Worm (Caenorhabditis elegans): Measurements from ENCODE around the gene arrd-6.
A peak's percentile ranks its signal among the peaks of the same experiment; 100 is the strongest.

Gene arrd-6

DNA sequence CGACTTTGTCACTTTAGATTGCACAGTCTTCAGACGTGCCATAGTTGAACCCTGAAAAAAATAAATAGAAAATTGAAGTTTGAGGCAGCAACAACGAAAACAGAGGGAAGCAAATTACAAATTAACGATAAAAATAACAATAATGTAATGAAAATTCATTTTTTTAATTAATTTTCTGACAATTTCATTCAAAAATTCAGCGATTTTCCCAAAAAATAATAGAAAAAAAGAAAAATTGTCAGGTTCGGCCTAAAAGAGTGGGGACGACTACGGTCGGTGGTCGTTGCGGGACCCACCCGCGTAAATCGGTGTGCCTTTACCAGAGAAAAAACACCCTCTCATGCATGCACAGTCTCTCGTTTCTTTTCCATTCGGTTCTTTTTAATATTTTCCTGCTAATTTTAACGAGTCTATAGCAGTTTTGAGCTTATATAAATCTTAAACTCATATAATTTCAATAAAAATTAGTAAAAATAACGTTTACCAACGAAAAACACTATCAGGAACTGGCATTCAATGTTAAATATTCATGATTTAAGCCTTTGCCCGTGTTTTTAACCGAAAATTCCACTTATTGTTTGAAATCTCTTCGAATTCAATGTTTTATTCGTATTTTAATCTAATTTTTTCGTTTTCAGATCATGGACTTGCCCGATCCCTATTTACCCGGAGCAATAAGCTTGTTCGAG lies 16.1 kb upstream of the arrd-6 start, which contains the start of the genes rps-9 and lsm-1 (continued):
- TF ChIP-seq zfp-2 (tag; optimal IDR thresholded peaks at IDR 0.05), result no peak
- TF ChIP-seq snpc-4 (tag; optimal IDR thresholded peaks at IDR 0.05), result no peak
- TF ChIP-seq nhr-237 (tag; optimal IDR thresholded peaks at IDR 0.05), result no peak
- no peak for TF ChIP-seq zip-11 (GFP tag; IDR thresholded peaks at IDR 0.05)
- no peak for TF ChIP-seq lin-15B (tag; optimal IDR thresholded peaks at IDR 0.05)
- TF ChIP-seq daf-12 (tag; optimal IDR thresholded peaks at IDR 0.05), result no peak
- TF ChIP-seq F10B5.3 (tag; optimal IDR thresholded peaks at IDR 0.05), result no peak
- TF ChIP-seq F37D6.2 (tag; optimal IDR thresholded peaks at IDR 0.05), result no peak
- no peak for TF ChIP-seq mdl-1 (tag; optimal IDR thresholded peaks at IDR 0.05)
- no peak for TF ChIP-seq ceh-32 (tag; optimal IDR thresholded peaks at IDR 0.05; ENCODE audit: poor library complexity)
- TF ChIP-seq R02D3.7 (tag; optimal IDR thresholded peaks at IDR 0.05), result no peak
- no peak for TF ChIP-seq lir-3 (tag; optimal IDR thresholded peaks at IDR 0.05)
- no peak for TF ChIP-seq F44E2.7 (GFP tag; IDR thresholded peaks at IDR 0.05)
- TF ChIP-seq madf-5 (GFP tag; IDR thresholded peaks at IDR 0.05), result no peak
- TF ChIP-seq mxl-3 (GFP tag; optimal IDR thresholded peaks at IDR 0.05), result no peak
- no peak for TF ChIP-seq egl-43 (GFP tag; IDR thresholded peaks at IDR 0.05)
- peak; percentile 23 for TF ChIP-seq aha-1 (tag)
- peak; percentile 70 for TF ChIP-seq lin-38 (GFP tag; IDR thresholded peaks at IDR 0.05)
- no peak for TF ChIP-seq sdz-12 (GFP tag; optimal IDR thresholded peaks at IDR 0.05)
- TF ChIP-seq zag-1 (tag; optimal IDR thresholded peaks at IDR 0.05), result no peak
- TF ChIP-seq lin-29 (GFP tag; IDR thresholded peaks at IDR 0.05), result no peak
- no peak for TF ChIP-seq lin-1 (GFP tag; IDR thresholded peaks at IDR 0.05)
- no peak for TF ChIP-seq saeg-2 (GFP tag; IDR thresholded peaks at IDR 0.05)
- TF ChIP-seq nhr-6 (tag; optimal IDR thresholded peaks at IDR 0.05), result peak; percentile 23
- TF ChIP-seq nhr-41 (GFP tag; IDR thresholded peaks at IDR 0.05), result no peak
- peak; percentile 84 for TF ChIP-seq mes-2 (tag; optimal IDR thresholded peaks at IDR 0.05; ENCODE audit: poor library complexity, severe bottlenecking)
- no peak for TF ChIP-seq duxl-1 (tag; optimal IDR thresholded peaks at IDR 0.05; ENCODE audit: poor library complexity)
- no peak for TF ChIP-seq nhr-42 (GFP tag; IDR thresholded peaks at IDR 0.05)
- TF ChIP-seq nhr-10 (tag; optimal IDR thresholded peaks at IDR 0.05), result no peak
- TF ChIP-seq ztf-11 (tag; optimal IDR thresholded peaks at IDR 0.05), result no peak
- peak; percentile 25; the same call in 1 of the 2 replicates for TF ChIP-seq dmd-6 (GFP tag; IDR thresholded peaks at IDR 0.05)
- TF ChIP-seq zip-2 (tag; optimal IDR thresholded peaks at IDR 0.05), result no peak
- TF ChIP-seq unc-62 (GFP tag; optimal IDR thresholded peaks at IDR 0.05 in 1 of 2), result no peak
- no peak for TF ChIP-seq unc-62 (tag; optimal IDR thresholded peaks at IDR 0.05)
- no peak for TF ChIP-seq jun-1 (tag; optimal IDR thresholded peaks at IDR 0.05)
- no peak for TF ChIP-seq F26F4.8 (GFP tag; conservative IDR thresholded peaks at IDR 0.05)

DNA sequence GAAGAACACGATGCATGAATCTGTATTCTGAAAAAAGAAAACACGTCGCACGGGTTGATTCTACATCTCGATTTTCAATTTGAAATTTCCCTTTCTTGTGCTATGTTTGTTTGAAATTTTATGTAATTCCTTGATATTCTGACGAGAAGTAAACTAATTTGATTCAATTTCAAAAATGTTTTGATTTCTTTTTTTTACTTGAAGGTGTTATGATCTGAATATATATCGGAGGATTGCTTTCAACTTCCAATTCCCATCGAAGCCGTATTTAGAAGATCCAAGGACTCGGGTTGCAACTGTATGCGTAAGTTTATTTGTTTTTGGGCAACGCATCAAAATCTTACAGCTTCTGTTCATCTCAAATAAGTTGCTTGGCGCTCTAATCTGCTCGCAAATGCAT lies 15.2 kb upstream of the arrd-6 start, which contains the start of gene F40F8.1:
F40F8.1 (plus strand) TSS at position 301 of the 400 bp plus-strand sequence.
- TF ChIP-seq nhr-48 (tag; optimal IDR thresholded peaks at IDR 0.05) (no peak), daf-16 (GFP tag; optimal IDR thresholded peaks at IDR 0.05) (no peak), daf-16 (tag; optimal IDR thresholded peaks at IDR 0.05) (no peak), lin-15B (tag; optimal IDR thresholded peaks at IDR 0.05) (no peak), hlh-11 (tag; optimal IDR thresholded peaks at IDR 0.05) (no peak), mep-1 (tag; optimal IDR thresholded peaks at IDR 0.05) (no peak)

DNA sequence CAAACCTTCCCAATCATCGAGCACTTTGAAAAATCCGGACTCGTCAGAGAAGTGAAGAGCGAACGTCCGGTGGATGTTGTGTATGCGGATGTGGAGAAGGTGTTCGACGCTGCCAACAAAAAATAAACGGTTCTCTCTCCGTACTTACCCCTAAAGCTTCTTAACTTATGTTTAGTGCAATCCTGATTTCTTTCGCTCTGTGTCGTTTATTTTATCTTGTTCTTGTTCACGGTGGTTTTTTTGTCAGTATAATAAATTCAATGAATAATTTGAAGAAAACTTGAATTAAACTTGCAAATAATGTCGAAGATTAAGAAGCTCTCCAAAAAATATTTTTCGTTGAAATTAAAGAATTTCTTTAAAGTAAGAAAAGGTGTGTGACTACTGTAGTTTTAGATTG lies 13.6 kb upstream of the arrd-6 start, which contains the start of gene F40F8.3:
F40F8.3 (plus strand) TSS at position 301 of the 400 bp plus-strand sequence.
- TF ChIP-seq egl-43 (GFP tag; IDR thresholded peaks at IDR 0.05), result no peak
- no peak for TF ChIP-seq egl-27 (tag; optimal IDR thresholded peaks at IDR 0.05)
- no peak for TF ChIP-seq ZK546.5 (tag; optimal IDR thresholded peaks at IDR 0.05)
- no peak for TF ChIP-seq ceh-62 (tag; optimal IDR thresholded peaks at IDR 0.05)
